Worm (Caenorhabditis elegans): ENCODE results near the gene C47A4.5.

The C47A4.5 gene

DNA sequence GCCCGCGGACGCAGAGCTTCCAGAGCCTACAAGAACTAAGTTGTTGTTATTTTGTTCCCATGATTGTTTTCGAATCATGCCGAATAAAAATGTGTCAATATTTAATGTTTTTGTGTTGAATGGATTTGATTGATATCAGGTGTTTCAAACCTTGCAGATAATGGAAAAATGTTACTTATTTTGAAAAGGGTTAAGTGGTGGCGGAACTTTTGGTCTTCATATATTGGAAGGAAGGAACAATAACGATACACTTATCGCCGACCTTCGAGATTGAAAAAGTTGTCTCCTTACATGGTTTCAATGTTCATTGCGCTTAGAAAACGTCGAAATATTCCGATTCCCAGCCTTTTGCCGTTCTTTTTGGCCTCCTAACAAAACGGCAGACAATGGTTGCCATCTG lies 33.2 kb downstream of the C47A4.5 start, which contains the start of gene gly-10:
Gene gly-10 (plus strand): TSS at position 387 of the 400 bp plus-strand sequence.
- TF ChIP-seq him-1 (tag; optimal IDR thresholded peaks at IDR 0.05) (no peak), W03F9.2 (tag; optimal IDR thresholded peaks at IDR 0.05) (no peak), dao-5 (tag; optimal IDR thresholded peaks at IDR 0.05) (no peak)

DNA sequence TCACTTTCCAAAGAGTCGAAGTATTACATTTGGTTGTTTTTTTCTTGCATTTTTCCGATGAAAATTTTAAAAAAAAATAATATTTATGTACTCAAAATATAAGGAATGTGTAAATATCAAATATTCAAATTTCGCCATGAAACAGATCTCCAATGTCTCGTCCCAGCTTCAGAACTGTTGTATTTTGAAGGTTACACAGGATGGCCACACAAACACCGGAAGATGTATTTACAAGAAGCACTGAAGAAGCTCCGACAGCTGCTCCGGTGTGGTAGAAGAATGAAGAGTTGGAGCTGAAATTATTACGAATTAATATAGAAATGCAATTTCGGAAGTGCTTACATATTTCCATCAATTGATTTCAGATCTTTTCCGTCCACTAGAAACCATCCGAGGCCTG lies 36.8 kb downstream of the C47A4.5 start:
- TF ChIP-seq him-1 (tag; optimal IDR thresholded peaks at IDR 0.05) (no peak), dao-5 (tag; optimal IDR thresholded peaks at IDR 0.05) (no peak), W03F9.2 (tag; optimal IDR thresholded peaks at IDR 0.05) (no peak)

DNA sequence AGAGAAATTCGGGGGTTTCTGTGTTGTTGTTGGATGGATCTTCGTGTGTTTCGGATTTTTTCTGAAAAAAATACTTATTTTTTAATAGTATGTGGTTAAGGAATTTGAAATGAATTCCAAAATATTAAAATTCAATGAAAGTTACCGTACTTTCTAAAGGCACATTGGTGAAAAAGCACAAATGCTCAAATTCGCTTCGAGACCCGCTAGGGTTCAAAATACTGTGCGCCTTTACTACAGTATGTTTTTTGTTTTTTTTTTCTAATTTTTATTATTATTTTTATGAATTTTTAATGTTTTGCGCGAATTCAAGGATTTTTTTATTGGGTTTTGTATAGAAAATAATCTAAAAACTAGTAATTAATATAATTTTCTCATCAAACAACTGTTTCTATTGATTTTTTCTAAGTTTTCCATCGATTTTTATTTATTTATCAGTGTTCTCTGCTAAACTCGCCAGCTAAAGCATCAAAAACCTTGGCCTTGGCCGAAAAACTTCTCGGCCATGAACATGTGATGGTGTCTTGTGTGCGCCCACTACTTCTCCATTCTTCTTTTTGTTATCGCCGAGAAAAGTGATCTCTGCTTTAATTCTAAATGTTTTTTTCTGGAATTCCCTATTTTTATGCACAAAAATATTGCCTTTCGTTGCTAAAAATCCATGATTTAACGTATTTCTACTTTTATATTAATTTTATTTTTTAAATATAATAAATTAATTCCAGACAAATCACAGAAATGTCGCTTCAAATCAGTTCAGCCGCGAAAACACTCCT lies 37.9 kb downstream of the C47A4.5 start, which contains the start of gene iscu-1:
Gene iscu-1 (plus strand): TSS at position 726 of the 776 bp plus-strand sequence.
- TF ChIP-seq W03F9.2 (tag; optimal IDR thresholded peaks at IDR 0.05) (peak; percentile 29), him-1 (tag; optimal IDR thresholded peaks at IDR 0.05) (no peak)

DNA sequence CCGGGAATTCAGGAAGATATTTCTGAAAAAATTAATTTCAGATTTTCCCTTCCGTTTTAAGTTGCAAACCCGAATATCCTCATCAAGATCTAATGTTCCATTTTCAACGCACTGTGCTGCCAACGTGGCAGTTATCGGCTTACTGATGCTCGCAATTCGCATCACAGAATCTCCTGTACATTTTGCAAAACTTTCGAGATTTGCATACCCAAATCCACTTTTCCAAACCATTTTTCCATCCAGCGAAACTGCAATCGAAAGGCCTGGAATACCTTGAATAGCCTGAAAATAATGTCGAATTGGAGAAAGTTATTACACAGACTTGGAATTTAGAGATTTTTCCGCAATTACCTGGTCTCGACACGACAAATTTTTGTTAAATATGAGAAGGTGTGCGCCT lies 39.3 kb downstream of the C47A4.5 start:
- no peak for TF ChIP-seq him-1 (tag; optimal IDR thresholded peaks at IDR 0.05)
- no peak for TF ChIP-seq dao-5 (tag; optimal IDR thresholded peaks at IDR 0.05)
- TF ChIP-seq W03F9.2 (tag; optimal IDR thresholded peaks at IDR 0.05) = no peak

DNA sequence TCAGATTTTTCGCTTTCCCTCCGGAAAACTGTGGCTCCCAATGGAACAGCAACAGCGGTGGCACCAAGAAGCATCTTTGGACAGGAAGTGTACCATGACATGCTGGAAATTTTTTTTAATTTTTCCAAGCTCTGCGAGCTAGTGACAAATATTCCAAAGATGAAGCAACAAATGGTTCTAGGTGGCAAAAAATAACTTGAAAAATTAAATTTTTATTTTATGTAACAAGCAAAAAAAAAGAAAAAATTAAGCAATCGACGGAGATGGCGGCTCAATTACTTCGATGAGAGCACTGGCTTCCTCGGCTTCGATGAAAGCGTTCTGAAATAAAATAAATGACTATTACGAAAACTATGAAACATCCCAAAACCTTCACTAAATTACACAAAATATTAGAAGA lies 40.0 kb downstream of the C47A4.5 start, which contains the start of gene lact-9:
Gene lact-9 (minus strand): TSS at position 101 of the 400 bp plus-strand sequence.
- TF ChIP-seq dao-5 (tag; optimal IDR thresholded peaks at IDR 0.05) (no peak), him-1 (tag; optimal IDR thresholded peaks at IDR 0.05) (no peak), W03F9.2 (tag; optimal IDR thresholded peaks at IDR 0.05) (no peak)

DNA sequence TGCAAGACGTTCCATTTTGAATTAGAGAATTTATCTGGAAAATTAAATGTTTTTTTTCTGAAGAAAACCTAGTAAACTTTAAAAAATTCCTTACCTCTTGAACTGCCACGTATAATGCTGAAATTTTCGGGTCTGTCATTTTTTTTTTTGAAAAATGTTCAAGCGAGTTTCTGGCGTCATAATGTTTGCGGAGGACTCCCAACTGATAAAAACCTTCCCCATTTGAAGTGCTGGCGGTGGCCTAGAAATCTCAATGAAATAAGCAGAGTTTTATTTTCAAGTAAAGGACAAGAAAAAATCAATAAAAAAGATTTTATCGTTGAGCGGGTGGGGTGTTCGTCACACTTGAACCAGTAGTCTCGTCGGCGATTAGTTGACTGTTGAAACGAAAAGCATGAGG lies 41.2 kb downstream of the C47A4.5 start, which contains the start of gene icap-1:
Gene icap-1 (minus strand): TSS at position 272 of the 400 bp plus-strand sequence.
- TF ChIP-seq him-1 (tag; optimal IDR thresholded peaks at IDR 0.05) (no peak), dao-5 (tag; optimal IDR thresholded peaks at IDR 0.05) (no peak), W03F9.2 (tag; optimal IDR thresholded peaks at IDR 0.05) (no peak)

DNA sequence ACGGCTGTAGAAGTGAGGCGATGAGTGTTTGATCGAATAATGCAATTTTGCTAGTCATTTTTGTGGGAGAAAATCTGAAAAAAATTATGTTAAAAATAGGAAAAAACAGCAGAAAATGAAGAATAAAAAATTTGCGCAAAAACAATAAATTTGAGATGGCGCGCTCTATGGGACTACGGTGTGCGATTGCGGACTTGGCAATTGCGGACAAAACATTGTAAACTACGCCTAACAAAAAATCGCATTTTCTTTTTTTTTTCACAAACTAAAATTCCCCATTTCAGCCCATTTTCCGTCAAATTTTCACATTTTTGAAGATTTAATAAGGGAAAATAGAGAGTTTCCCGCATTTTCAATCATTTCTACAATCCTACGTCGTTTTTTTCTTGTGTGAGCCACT lies 43.1 kb downstream of the C47A4.5 start, which contains the start of the genes sas-6 and Y45F10D.7:
Gene sas-6 (minus strand): TSS at position 80 of the 400 bp plus-strand sequence.
Gene Y45F10D.7 (plus strand): TSS at position 256 of the 400 bp plus-strand sequence.
- TF ChIP-seq W03F9.2 (tag; optimal IDR thresholded peaks at IDR 0.05) (peak; percentile 43), dao-5 (tag; optimal IDR thresholded peaks at IDR 0.05) (no peak)

DNA sequence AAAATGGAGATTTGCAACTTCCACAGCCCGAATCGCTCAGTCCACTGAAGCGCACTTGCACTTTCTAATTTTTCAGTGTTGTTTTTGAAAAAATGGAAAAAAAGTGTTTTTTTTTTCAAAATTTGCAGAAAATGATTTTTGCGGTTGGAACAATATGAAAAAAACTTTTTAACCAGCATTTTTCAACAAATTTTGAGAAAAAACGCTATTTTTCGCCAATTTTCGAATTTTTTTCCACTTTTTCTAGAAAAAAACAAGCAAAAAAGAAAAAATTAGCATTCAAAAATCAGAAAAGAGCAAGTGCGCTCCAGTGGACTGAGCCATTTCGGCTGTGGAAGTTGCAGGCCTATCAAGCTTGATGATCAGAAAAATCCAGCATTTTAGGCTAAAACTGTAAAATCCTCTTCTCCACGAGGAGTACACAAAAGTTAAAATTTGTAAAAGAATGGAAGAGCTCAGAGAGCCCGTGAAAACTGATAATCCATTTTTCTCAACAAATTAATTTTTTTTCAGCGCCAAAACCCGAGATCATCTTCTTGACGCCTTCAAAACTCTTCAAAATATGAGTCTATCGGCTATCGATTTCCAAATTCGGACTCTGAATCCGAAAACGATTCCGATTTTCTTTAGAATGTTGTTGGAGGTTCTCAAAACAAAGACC lies 49.9 kb downstream of the C47A4.5 start:
- TF ChIP-seq W03F9.2 (tag; optimal IDR thresholded peaks at IDR 0.05) (no peak), dao-5 (tag; optimal IDR thresholded peaks at IDR 0.05) (no peak), him-1 (tag; optimal IDR thresholded peaks at IDR 0.05) (no peak)

Data from whole organism, L4/young adult.